Worm (Caenorhabditis elegans): Measurements from ENCODE around the gene Y32F6A.4.

Y32F6A.4 gene

DNA sequence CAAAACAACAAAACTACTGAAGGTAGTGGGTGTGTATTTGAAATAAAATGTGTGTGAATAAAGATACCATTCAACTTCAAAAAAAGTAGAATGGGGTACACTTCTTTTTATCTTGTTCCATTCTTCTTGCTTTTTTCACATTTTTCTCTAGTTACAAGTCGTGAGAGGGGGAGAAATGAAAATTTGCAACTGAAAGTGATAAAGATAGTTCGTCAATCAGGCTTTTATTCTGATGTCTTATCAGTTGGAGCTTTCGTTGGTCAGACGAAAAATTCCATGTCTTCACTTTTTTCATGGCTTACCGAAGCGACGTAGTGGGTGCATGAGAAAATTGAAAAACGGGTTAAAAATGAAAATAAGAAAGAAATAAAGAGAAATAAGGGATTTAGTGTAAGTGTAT is at the start of gene Y32F6A.4:
TSS of gene Y32F6A.4 (minus strand) at position 347 of the 400 bp plus-strand sequence.
- TF ChIP-seq jun-1 (tag; optimal IDR thresholded peaks at IDR 0.05) (no peak), elt-2 (tag; optimal IDR thresholded peaks at IDR 0.05) (peak; percentile 51)

DNA sequence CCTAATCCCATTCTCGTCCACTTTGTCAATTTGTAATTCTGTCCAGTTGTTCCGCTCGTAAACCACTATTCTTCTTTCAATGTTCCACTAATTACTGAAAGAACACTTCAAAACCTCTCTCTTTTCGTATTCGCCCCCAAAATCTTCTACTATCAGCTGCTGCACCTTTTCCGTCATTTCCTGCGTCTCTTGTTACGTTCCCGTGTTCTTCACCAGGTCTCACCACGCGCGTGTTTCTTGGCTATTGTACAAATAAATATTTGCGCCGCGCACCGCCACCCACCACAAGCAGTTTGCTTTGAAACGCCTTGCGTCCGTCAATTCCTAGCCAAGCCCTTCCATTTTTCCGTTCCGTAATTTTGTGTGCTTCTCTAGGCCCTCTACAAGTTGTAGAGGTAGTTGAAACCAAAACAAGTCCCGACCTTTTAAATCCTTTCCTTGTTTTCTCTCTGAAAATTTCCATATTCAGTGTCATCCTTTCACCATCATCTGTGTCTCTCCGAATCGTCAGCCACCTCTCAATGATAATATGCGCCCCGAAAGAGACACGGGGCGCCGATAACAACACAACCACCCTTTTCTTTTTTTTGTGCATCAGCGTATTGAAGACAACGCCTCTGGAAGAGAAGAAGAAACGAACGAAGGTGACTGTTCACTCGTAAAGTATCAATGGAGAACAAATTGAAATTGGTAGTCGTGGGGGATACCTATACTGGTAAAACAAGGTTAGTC is 44.4 kb upstream of the Y32F6A.4 start, which contains the start of the genes crp-1 and Y32F6B.9:
TSS of gene crp-1 (plus strand) at position 468 of the 732 bp plus-strand sequence.
TSS of gene Y32F6B.9 (plus strand) at position 603 of the 732 bp plus-strand sequence.
- TF ChIP-seq nhr-77 (tag; optimal IDR thresholded peaks at IDR 0.05), result no peak
- no peak for TF ChIP-seq nhr-85 (tag)
- TF ChIP-seq mab-9 (GFP tag; IDR thresholded peaks at IDR 0.05), result no peak
- no peak for TF ChIP-seq pax-3 (tag; optimal IDR thresholded peaks at IDR 0.05)
- TF ChIP-seq hlh-17 (GFP tag; optimal IDR thresholded peaks at IDR 0.05; ENCODE audit: borderline replicate concordance), result no peak
- TF ChIP-seq nhr-28 (tag; optimal IDR thresholded peaks at IDR 0.05), result no peak
- no peak for TF ChIP-seq aha-1 (tag; optimal IDR thresholded peaks at IDR 0.05)

DNA sequence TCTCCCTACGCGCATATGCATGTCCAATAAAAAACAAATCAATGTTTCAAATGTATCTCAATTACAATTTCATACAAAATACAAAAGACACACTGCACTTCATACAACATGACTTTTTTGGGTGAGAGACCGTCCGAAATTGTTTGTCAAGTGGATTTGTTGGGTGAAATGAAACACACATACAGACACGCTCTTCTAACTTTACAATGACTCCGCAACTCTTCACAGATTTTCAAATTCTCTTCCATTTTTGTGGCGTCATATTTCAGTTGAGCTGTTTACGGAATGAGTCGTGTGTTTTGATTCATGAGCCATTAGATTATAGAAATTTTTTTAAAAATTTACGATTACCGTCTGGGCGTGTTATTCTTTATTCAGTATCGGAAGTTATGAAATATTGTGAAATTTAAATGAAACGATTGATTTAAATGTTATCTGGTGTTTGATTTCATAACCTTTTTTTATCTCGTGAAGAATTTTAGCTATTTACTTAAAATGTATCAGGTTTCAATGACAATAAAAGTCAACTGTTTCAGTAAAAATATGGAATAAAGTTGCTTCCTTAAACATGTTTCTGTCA is 43.1 kb upstream of the Y32F6A.4 start:
- peak; percentile 38 for TF ChIP-seq skn-1 (tag; optimal IDR thresholded peaks at IDR 0.05)
- TF ChIP-seq ceh-88 (GFP tag; IDR thresholded peaks at IDR 0.05), result 0 out of 2 replicates have a peak, but pooled peaks have one; percentile 22
- TF ChIP-seq lin-14 (GFP tag; optimal IDR thresholded peaks at IDR 0.05), result peak; percentile 8
- no peak for TF ChIP-seq nhr-11 (tag; optimal IDR thresholded peaks at IDR 0.05)

DNA sequence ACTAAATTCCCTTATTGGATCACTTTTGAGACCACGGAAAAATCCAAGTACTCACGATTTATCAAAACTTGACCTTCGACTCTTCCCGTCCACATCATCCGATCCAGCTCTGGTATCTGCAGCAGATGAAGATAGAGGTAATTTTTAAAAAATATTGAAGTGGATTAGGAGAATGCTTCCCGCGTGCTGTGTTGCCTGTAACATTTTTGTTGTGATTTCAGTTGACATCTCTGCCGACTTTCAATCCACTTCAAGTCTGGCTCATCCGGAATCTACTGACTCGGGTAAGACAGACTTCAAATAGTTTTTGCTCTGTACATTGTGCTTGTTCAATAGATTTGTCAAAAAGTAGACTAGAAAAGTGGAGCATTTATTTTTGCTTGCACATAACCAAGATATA is 41.6 kb upstream of the Y32F6A.4 start:
- TF ChIP-seq lin-35 (GFP tag; optimal IDR thresholded peaks at IDR 0.05), result no peak

DNA sequence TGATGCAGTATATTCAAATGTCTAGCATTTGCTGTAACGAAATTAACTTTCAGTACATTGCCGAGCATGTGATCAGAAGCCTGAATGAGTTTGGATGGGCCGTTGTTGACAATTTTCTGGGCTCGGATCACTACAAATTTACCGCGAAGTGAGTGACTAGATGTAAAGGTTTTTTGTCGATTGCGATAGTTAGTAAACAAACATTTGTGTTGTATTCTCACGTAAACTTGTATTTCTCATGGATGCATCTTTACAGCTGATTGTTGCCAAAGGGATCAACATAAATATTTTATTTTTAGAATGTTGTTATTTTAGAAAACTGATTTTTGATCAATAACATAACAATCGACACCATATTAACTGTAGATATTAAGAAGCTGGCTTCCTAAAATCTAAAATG is 40.2 kb upstream of the Y32F6A.4 start:
- no peak for TF ChIP-seq ztf-11 (tag; optimal IDR thresholded peaks at IDR 0.05)
- no peak for TF ChIP-seq alr-1 (tag; optimal IDR thresholded peaks at IDR 0.05; ENCODE audit: borderline replicate concordance)
- TF ChIP-seq sup-37 (GFP tag; optimal IDR thresholded peaks at IDR 0.05), result no peak
- no peak for TF ChIP-seq nhr-28 (tag; optimal IDR thresholded peaks at IDR 0.05)
- TF ChIP-seq pax-3 (tag; optimal IDR thresholded peaks at IDR 0.05), result no peak
- TF ChIP-seq nhr-71 (tag; optimal IDR thresholded peaks at IDR 0.05), result no peak
- no peak for TF ChIP-seq mef-2 (tag; optimal IDR thresholded peaks at IDR 0.05)

DNA sequence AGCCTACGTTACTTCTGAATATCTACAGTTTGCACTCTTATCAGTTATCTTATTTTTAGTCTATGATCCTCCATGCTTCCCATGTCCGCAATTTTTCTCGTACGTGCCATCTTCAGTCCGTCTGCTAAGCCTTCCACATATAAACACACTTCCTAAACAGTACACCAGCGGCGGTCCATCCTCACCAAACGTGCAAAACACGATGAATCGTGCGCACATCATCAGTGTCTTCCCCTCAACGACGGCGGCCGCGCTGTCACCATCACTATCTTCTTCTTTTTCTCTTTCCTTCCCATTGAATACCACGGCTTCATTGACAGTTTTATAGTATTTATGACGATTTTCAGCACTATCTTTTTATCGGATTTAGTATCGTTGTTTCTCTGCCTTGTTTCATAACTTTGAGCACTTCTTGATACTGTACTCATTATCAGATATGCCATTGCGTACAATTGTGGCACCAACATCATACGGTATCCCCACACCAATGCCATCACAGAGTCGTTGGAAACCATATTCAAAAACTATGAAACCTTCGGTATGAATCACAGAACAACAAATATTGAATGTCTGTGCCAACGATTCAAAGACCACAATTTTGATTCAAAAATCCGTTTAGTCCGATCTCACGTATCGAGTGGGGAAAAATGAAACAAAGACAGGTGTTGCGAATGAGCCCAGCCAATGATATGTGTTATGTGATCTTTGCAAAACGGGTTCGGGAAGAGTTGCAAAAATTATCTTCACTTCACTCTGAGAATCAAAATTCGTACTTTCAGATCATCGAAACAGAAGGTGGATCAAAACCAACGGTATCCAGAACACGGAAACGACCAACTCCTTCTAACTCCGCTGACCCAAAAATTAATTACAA is 39.3 kb upstream of the Y32F6A.4 start:
- TF ChIP-seq rnt-1 (tag; optimal IDR thresholded peaks at IDR 0.05), result peak; percentile 9
- no peak for TF ChIP-seq efl-1 (optimal IDR thresholded peaks at IDR 0.05)
- peak in 1 of 2 experiments; percentile 85 for TF ChIP-seq efl-1 (GFP tag; optimal IDR thresholded peaks at IDR 0.05 in 1 of 2)
- no peak for TF ChIP-seq ets-5 (GFP tag; IDR thresholded peaks at IDR 0.05)
- TF ChIP-seq ztf-4 (tag; optimal IDR thresholded peaks at IDR 0.05), result no peak

DNA sequence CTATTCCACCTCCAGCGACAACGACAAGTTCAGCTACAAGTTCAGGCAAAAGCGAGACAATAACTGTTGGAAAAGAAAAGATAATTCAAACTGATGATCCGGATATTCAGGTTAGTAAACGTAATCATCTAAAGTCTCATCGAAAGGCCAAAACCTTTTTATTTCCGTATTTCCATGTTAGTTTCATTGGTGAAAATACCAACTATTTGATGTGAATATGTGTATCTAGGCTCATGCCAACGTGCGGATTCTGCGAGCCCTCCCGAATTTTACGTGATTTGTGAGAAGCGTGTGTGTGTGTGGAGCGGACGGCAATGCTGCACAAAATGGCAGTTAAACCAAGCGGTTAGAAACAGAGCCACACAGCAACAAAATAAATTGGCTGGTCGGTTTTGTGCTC is 37.1 kb upstream of the Y32F6A.4 start:
- no peak for TF ChIP-seq irx-1 (tag; optimal IDR thresholded peaks at IDR 0.05)
